Fruit fly (Drosophila melanogaster) Kc167 (cell line): ENCODE measurements around the gene CG34051.

Source experiments
- Myc ChIP-seq: fragments of >200 bp; optimal IDR thresholded peaks from 2 replicates; lab custom pipeline; 2017; ENCODE audit warnings: missing external identifiers
- Sin3A ChIP-seq: fragments of >200 bp; optimal IDR thresholded peaks from 2 replicates; lab custom pipeline; 2018; ENCODE audit warnings: missing external identifiers
- h ChIP-seq: fragments of >200 bp; optimal IDR thresholded peaks from 3 replicates; lab custom pipeline; 2018; ENCODE audit warnings: missing external identifiers
- insv ChIP-seq: fragments of >200 bp; optimal IDR thresholded peaks from 3 replicates; lab custom pipeline; 2018; ENCODE audit warnings: missing external identifiers
- psq ChIP-seq: fragments of >200 bp; optimal IDR thresholded peaks from 2 replicates; lab custom pipeline; 2017; ENCODE audit warnings: missing external identifiers
- ttk ChIP-seq: sonication (Bioruptor generic); optimal IDR thresholded peaks from 2 replicates; lab custom pipeline; 2017; ENCODE audit warnings: missing external identifiers

CG34051 gene

DNA sequence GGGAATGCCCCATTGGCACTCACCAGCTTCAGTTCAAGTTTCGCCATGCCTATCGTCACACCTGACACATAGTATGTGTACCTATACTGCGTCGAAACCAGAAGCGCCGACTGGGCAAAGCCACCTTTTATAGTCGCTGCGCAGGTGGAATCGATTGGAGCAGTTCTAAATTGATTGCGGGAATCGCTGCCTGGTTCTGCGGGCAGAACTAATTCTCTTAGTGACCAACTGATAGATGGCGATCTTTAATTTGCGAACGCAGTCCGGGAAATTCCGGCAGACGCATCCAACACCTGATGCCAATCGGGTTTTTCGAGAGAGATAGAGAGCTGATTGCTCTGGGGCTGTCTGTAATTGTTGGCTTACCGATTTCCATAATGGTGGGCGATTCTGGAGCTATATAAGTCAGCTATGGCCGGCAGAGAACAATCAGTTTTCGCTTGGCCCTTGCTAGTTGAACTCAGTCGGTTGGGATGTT lies 1.5 kb upstream of the CG34051 start, which contains the start of the genes CG13965 and CG16772:
Gene CG13965 (minus strand): TSS at position 101 of the 478 bp plus-strand sequence.
Gene CG16772 (plus strand): TSS at position 428 of the 478 bp plus-strand sequence.
- TF ChIP-seq psq (lab: Kevin White, UChicago) (no peak), ttk (lab: Kevin White, UChicago) (no peak)

dm6 chr2L:19961585-19961984 lies 755 bp upstream of the CG34051 start, which contains the start of gene CG42866:
TSS of gene CG42866 (minus strand) at chr2L:19961685.
- TF ChIP-seq psq (lab: Kevin White, UChicago) (no peak), h (lab: Kevin White, UChicago) (no peak), insv (lab: Kevin White, UChicago) (no peak), ttk (lab: Kevin White, UChicago) (no peak), Sin3A (lab: Kevin White, UChicago) (no peak)

DNA sequence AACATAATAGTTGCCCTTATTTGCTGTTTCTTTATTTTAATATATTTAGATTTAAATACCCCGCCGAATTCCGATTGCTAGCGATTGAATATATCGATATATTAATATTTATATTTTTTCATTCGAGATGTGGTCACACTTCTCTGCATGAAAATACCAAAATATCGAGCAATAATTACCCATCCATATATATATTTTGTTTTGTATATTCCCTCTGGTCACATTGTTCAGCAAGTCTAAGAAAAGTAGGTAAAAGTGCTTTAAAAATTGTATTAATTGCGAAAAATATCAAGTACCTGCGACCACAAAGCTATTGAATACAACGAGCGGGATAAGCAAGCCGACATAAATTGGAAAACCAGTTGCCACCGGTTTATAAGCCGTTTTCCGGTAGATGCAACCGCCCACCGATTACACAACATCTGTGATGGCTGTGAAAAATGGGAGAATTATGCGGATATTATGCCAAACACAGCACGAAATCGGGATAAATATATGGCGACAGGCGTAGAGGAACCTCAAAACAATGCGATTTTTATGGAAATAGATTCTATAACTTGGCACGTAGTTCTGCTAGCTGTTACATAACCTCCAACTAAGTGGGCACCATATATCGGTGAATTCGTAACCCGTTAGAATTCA lies 2.2 kb downstream of the CG34051 start, which contains the start of gene COX4:
Gene COX4 (plus strand): TSS at position 194 of the 642 bp plus-strand sequence.
- no peak for TF ChIP-seq psq (lab: Kevin White, UChicago)
- no peak for TF ChIP-seq Myc
- no peak for TF ChIP-seq insv (lab: Kevin White, UChicago)
- TF ChIP-seq Sin3A (lab: Kevin White, UChicago), result no peak
- no peak for TF ChIP-seq h (lab: Kevin White, UChicago)
- no peak for TF ChIP-seq ttk (lab: Kevin White, UChicago)

DNA sequence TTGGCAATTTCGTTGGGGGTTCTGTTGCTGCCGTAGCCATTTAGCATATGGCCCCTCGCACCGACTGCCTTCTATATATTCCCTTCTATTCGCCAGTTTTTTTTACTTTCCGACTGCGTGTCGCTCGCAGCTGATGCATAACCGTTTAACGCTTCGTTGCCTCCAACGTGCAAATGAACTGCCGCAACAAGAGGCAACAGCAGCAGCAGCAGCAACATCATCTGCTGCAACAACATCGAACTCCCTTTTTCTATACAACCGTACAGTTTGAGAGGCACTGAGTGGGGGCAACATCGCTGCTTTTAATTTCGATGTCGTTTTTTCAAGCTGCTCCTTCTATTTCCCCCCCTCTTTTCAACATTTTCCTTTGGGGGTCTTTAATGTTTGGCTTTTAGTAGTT lies 8.6 kb downstream of the CG34051 start:
- TF ChIP-seq insv (lab: Kevin White, UChicago) (no peak), ttk (lab: Kevin White, UChicago) (no peak), Myc (no peak), psq (lab: Kevin White, UChicago) (no peak), Sin3A (lab: Kevin White, UChicago) (no peak), h (lab: Kevin White, UChicago) (no peak)

dm6 chr2L:19951543-19952163 lies 9.2 kb downstream of the CG34051 start:
- no peak for TF ChIP-seq Sin3A (lab: Kevin White, UChicago)
- TF ChIP-seq insv (lab: Kevin White, UChicago), result no peak
- no peak for TF ChIP-seq psq (lab: Kevin White, UChicago)
- no peak for TF ChIP-seq Myc
- TF ChIP-seq ttk (lab: Kevin White, UChicago), result no peak
- no peak for TF ChIP-seq h (lab: Kevin White, UChicago)

- TF ChIP-seq ttk (lab: Kevin White, UChicago), result no peak
- TF ChIP-seq insv (lab: Kevin White, UChicago), result no peak
- no peak for TF ChIP-seq Sin3A (lab: Kevin White, UChicago)
- TF ChIP-seq Myc, result no peak
- TF ChIP-seq h (lab: Kevin White, UChicago), result no peak
- no peak for TF ChIP-seq psq (lab: Kevin White, UChicago)
These were observed 11.2 kb downstream of the CG34051 start for dm6 chr2L:19949600-19949999.

DNA sequence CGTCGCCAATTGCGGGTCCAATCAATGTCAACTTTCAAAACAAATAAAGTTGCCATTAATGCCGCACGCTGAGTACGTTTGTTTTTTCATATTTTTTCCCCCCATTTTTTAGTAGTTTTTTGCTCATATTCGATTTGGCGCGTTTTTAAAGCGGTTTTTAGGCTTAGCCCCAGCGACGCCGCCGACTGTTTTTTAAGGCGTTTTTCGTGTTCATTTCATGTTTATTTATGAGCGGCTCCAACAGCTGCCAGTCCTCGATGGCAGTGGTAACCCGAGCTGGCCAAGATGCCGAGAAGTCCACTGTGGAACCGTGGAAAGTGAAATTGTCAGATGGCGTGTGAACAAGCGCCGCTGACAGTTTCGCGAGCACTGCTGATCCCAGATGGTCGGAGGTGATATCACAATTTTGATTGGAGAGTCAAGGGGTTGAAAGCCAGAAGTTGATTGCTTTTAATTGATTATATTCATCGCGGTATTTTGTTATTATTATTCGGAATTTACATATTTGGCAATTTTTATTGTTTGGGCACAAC lies 12.8 kb downstream of the CG34051 start:
- TF ChIP-seq Myc (no peak), psq (lab: Kevin White, UChicago) (no peak), insv (lab: Kevin White, UChicago) (no peak), h (lab: Kevin White, UChicago) (no peak), Sin3A (lab: Kevin White, UChicago) (no peak), ttk (lab: Kevin White, UChicago) (no peak)

DNA sequence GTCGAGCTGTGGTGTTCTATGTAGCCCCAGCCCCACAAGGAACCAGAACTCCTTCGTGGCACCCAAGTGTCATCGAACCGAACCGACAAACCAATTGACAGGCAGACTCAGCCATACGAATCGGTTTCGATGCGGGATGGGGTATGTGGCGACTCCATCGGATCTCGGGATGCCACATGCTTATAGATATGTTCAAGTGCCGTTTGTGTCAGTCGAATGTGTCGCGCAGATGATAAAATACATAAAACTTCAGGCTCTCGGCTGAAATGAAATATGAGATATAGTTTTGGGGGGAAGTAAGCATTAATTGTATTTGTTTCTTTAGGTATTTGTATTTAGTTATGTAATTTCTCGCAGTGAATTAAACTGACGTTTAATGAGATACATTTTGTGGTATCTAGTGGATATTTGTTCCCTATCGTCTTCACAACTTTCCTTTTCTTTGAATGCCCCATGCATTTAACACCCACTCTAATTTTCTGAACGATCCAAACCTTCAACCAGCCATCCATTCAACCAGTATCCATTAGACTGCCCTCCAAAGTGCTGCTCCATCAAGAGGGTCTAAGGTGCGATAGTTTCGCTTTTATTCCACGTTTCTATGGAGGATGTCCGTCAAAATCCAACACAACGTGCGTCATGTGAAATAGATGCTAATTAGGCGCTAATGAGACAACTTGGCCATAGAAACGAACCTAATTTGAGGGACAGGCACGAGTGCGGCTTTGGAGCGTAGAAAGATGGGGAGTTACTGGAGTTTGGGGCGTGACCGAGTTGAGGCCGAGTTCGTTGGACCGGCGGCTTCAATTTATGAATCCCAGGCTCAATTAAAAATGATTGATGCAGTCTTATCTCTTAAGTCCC lies 16.3 kb downstream of the CG34051 start:
- TF ChIP-seq psq (lab: Kevin White, UChicago) (no peak), Sin3A (lab: Kevin White, UChicago) (no peak), Myc (no peak), insv (lab: Kevin White, UChicago) (no peak), h (lab: Kevin White, UChicago) (no peak), ttk (lab: Kevin White, UChicago) (no peak)

DNA sequence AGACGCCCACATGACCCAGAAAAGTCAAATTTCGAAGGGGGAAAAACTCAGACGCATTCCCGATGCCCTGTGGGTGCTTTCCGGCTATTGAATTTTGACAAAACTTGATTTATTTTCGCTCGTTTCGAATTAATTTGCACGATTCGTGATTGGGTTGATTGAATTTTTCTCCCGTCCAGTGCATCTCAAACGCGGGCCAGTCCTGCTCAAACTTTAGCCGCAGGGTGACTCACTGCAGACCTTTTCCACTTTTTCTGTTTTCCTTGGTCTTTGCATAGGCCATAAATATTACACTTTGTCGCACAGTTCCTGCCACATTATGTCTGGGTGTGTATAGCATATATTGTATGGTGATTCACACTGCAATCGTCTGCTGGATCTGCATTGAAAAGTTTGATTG lies 17.7 kb downstream of the CG34051 start:
- TF ChIP-seq ttk (lab: Kevin White, UChicago), result no peak

DNA sequence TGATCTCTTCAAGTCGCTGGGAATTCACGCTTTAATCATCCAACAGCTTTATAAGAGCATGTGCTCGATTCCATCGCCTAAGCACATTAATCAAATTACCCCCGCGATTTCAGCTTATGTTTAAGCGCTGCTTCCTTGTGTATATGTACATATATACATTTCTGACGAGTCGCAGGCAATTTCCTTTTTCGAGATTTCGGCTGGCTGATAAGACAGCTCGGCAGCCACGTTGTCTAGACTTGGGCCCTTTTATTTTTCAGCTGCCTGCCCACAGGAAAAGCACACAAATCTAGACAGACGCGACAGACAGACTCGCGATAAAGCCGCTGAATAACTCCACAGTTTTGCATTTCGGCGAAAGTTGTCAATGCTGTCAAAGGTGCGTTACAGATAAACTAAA lies 18.3 kb downstream of the CG34051 start:
- no peak for TF ChIP-seq psq (lab: Kevin White, UChicago)
- TF ChIP-seq ttk (lab: Kevin White, UChicago), result no peak
- no peak for TF ChIP-seq h (lab: Kevin White, UChicago)

- no peak for TF ChIP-seq h (lab: Kevin White, UChicago)
- no peak for TF ChIP-seq insv (lab: Kevin White, UChicago)
- TF ChIP-seq psq (lab: Kevin White, UChicago), result no peak
- no peak for TF ChIP-seq ttk (lab: Kevin White, UChicago)
- TF ChIP-seq Myc, result no peak
- TF ChIP-seq Sin3A (lab: Kevin White, UChicago), result no peak
These were observed 19.4 kb downstream of the CG34051 start for dm6 chr2L:19941352-19941851.
